Worm (Caenorhabditis elegans) whole organism, L4 larva: Measurements from ENCODE around the gene Y37E11AL.12.

Source experiments
- D1046.2 ChIP-seq: fragments of 200-800 bp; sonication (Bioruptor generic); IDR thresholded peaks from 2 replicates; pipeline ENCODE4 v1.3.6; 2022; ENCODE audit warnings: missing genetic modification characterization, missing compliant biosample characterization
- aly-2 ChIP-seq: sonication (generic microtip); optimal IDR thresholded peaks from 2 replicates; lab custom pipeline; 2018; ENCODE audit warnings: missing biosample characterization, missing genetic modification characterization
- ama-1 ChIP-seq: fragments of 150-350 bp; optimal IDR thresholded peaks from 2 replicates; lab custom pipeline; 2014; ENCODE audit warnings: inconsistent platforms, mixed read lengths
- ceh-82 ChIP-seq: sonication (generic microtip); optimal IDR thresholded peaks from 2 replicates; lab custom pipeline; 2017; ENCODE audit warnings: missing biosample characterization, missing genetic modification characterization
- daf-19 ChIP-seq: fragments of 200-800 bp; sonication (Bioruptor generic); conservative IDR thresholded peaks from 2 replicates; pipeline ENCODE4 v1.3.6; 2022; ENCODE audit warnings: missing genetic modification characterization, missing compliant biosample characterization
- lim-7 ChIP-seq: fragments of 200-800 bp; sonication (Bioruptor generic); IDR thresholded peaks from 2 replicates; pipeline ENCODE4 v1.3.6; 2022; ENCODE audit warnings: missing genetic modification characterization, missing compliant biosample characterization
- lin-39 ChIP-seq: fragments of 150-350 bp; optimal IDR thresholded peaks from 2 replicates; lab custom pipeline; 2014; ENCODE audit warnings: missing biosample characterization, missing genetic modification reagents, missing genetic modification characterization
- mep-1 ChIP-seq: fragments of 150-350 bp; sonication (generic microtip); optimal IDR thresholded peaks from 3 replicates; lab custom pipeline; 2014; ENCODE audit warnings: missing biosample characterization, missing genetic modification characterization
- nhr-25 ChIP-seq: sonication (generic microtip); optimal IDR thresholded peaks from 2 replicates; lab custom pipeline; 2017; ENCODE audit warnings: missing genetic modification characterization, mild to moderate bottlenecking, missing compliant biosample characterization, antibody characterized with exemption, moderate library complexity, borderline replicate concordance; ENCODE audit not compliant: insufficient read depth
- pha-4 ChIP-seq, 2 experiments: fragments of 150-350 bp in 1 of 2; fragments of 200-800 bp in 1 of 2; sonication (Bioruptor generic) in 1 of 2; IDR thresholded peaks in 1 of 2; optimal IDR thresholded peaks in 1 of 2; 2 replicates each; pipeline versions ENCODE4 v1.3.6 to Lab custom; 2014 to 2022; ENCODE audit warnings: missing genetic modification characterization in 2 of 2, missing genetic modification reagents in 2 of 2, missing biosample characterization in 1 of 2, missing compliant biosample characterization in 1 of 2
- unc-130 ChIP-seq: sonication (generic microtip); optimal IDR thresholded peaks from 2 replicates; lab custom pipeline; 2016; ENCODE audit warnings: missing genetic modification reagents, missing genetic modification characterization, missing compliant biosample characterization
- unc-39 ChIP-seq: sonication (generic microtip); optimal IDR thresholded peaks from 2 replicates; lab custom pipeline; 2017; ENCODE audit warnings: missing biosample characterization, missing genetic modification characterization
- ztf-11 ChIP-seq: fragments of 150-350 bp; optimal IDR thresholded peaks from 2 replicates; lab custom pipeline; 2014; ENCODE audit warnings: missing biosample characterization, missing genetic modification characterization

DNA sequence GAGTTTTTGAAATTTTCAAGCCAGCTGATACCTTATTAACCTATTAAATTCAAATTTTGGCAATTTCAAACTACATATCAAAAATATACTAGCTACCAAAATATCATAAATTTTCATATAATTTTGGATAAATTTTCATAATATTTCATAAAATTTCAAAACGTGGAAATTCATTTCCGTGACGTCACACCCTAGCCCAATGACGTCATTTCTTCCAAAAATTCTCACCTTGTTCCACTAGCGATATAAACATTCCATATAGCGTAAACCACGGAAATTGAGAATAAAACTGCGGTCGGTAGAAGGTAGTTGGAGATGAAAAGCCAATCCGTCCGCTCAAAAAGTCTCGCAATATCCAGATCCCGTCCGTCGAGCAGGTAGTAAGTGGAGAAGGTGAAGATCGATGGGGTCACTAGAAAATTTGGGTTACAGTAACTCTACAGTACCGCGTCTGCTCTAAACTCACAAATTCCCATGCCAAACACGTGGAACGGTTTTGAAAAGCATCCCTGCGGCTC is 40.6 kb downstream of the Y37E11AL.12 start:
- TF ChIP-seq ceh-82 (tag; lab: Kevin White, UChicago) (no peak), unc-39 (tag; lab: Kevin White, UChicago) (no peak), unc-130 (GFP tag; lab: Kevin White, UChicago) (no peak), ama-1 (lab: Kevin White, UChicago) (no peak), D1046.2 (GFP tag; lab: Robert Waterston, UW) (no peak), daf-19 (GFP tag; lab: Robert Waterston, UW) (no peak), pha-4 (GFP tag; IDR thresholded peaks at IDR 0.05; lab: Robert Waterston, UW) (no peak), pha-4 (tag; optimal IDR thresholded peaks at IDR 0.05; lab: Kevin White, UChicago) (no peak), mep-1 (tag; lab: Kevin White, UChicago) (no peak), aly-2 (tag; lab: Kevin White, UChicago) (no peak), lim-7 (GFP tag; lab: Robert Waterston, UW) (no peak), lin-39 (tag; lab: Kevin White, UChicago) (no peak), ztf-11 (tag; lab: Kevin White, UChicago) (no peak), nhr-25 (no peak)
